Fruit fly (Drosophila melanogaster): ENCODE measurements around the gene CG9628.

CG9628 gene

DNA sequence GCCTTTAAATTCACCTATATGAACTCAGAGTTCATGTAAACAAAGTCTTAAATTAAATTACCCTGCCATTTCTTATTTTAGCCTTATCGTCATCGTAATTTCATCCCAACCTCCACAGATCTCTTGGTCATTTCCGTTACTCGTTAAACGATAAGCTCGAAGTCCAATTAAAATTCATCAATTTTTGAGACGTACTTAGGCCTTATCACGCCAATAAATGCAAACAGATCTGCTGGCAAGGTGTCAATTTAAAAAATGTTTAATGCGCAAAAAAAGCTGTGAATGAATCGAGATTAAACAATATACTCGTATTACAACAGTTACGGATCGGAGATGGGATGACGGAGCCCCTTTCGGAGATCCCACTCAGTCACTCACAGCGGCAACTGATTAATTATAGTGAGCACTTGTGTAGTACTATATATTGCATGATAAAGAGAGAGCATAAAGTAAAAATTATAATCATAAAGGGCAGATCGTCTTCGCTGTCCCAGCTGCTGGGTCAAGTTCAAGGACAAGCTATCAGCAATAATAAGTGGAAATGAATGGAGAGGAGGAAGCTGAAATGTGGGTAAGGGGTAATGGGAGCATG is 13.4 kb upstream of the CG9628 start:
- TF ChIP-seq Dll (optimal IDR thresholded peaks at IDR 0.05): no peak
- TF ChIP-seq CG8478 (optimal IDR thresholded peaks at IDR 0.05): no peak
- no peak for TF ChIP-seq psq (optimal IDR thresholded peaks at IDR 0.05)
- TF ChIP-seq usp (GFP tag; optimal IDR thresholded peaks at IDR 0.05): no peak
- TF ChIP-seq EcR (GFP tag; optimal IDR thresholded peaks at IDR 0.05): no peak
- TF ChIP-seq pan (optimal IDR thresholded peaks at IDR 0.05): no peak

DNA sequence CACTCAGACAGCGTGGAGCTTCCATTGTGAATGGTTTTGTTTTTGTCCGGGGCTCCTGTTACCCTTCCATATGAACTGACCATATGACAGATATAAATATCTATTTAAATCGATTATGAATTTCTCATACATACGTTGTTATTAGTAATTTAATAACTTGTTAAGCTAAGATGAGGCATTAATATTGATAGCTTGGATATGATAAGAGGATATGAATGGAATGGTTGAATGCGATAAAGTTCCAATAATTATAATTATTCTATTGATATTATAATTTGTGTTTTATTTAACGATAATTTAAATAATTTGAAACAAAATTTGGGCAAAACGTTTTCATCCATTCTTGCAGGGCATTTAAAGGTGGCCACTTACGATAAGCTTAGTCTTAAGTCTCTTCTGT is 12.1 kb upstream of the CG9628 start:
- TF ChIP-seq usp (GFP tag; optimal IDR thresholded peaks at IDR 0.05) (no peak), pan (optimal IDR thresholded peaks at IDR 0.05) (no peak), Dll (optimal IDR thresholded peaks at IDR 0.05) (no peak), EcR (GFP tag; optimal IDR thresholded peaks at IDR 0.05) (no peak), psq (optimal IDR thresholded peaks at IDR 0.05) (no peak), CG8478 (optimal IDR thresholded peaks at IDR 0.05) (no peak)

DNA sequence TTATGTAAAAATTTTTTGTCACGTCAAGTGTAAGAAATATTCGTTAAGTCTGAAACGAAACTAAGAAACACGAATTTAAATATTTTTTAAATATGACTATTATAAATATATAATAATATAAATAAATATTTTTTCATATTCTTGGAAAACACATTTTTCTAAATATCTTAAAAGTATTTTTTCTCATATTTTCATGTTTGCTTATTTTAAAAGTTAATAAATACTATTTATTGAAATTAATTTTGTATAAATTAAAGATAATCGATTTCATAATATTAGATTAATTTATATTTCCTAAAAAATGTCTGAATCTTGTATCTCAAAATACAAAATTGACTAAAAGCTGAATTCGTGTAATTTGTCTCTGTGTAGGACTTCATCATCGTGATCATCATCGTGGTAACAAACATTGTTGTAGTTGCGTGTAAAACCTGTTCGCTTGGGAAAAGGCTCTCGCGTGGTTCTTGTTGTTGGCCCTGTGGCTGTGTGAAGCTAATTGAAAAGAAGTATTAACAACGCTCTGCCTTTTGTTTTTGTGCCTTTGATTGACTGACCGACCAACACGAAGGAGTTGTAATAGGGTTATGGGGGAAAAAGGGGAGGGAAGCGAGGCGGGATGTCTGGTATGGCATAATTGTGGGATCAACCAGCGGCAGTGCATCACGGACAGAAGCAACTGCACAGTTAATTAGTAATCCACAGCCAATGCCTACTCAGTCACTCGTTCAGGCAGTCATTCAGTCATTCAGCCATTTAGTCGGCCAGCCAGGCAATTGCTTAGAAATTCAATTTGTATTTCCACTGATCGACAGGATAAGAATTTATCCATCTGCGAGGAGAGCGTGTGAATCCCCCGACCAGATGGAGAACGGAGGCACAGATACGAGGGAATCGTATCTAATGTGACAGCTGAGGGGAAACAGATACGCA is 10.9 kb upstream of the CG9628 start:
- TF ChIP-seq psq (optimal IDR thresholded peaks at IDR 0.05) (no peak), CG8478 (optimal IDR thresholded peaks at IDR 0.05) (no peak), EcR (GFP tag; optimal IDR thresholded peaks at IDR 0.05) (no peak), usp (GFP tag; optimal IDR thresholded peaks at IDR 0.05) (no peak), Dll (optimal IDR thresholded peaks at IDR 0.05) (no peak), pan (optimal IDR thresholded peaks at IDR 0.05) (no peak)

DNA sequence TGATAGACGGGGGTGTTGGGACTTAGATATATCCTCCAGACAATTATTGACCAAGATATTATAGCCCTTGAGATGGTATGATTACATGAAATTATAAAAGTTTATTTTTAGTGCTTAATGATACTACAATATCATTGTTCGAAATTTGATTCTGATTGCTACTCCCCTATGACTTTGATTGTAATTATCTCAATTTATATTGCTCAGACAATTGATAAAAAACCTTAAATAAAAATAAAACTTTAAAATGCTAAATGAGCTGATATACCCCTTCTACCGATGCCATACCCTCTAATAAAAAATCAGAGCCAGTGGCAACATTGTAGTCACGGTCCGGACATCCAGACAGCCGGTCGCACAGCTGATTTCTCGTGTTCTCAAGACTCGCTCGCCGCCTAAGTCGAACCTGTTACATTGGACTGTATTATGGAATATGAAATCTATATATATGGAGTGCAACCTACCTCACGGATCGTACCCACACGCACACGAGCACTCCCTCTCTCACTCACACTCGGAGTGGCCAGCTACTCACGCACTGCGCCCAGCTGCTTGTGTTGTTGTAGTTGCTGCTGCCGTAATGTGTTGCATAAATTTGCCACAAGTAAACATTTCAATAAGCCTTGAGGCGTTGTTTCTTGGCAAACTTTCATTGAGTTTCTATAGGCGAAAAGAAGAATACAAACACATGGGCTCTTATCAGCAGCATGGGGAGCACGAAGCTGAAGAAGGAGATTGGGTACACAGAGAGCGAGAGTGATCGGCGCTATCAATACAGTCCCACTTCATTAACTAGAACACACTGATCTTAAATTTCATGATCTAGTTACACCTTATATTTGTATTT is 9.4 kb upstream of the CG9628 start:
- TF ChIP-seq psq (optimal IDR thresholded peaks at IDR 0.05) (no peak), EcR (GFP tag; optimal IDR thresholded peaks at IDR 0.05) (no peak), Dll (optimal IDR thresholded peaks at IDR 0.05) (no peak), pan (optimal IDR thresholded peaks at IDR 0.05) (no peak), usp (GFP tag; optimal IDR thresholded peaks at IDR 0.05) (no peak), CG8478 (optimal IDR thresholded peaks at IDR 0.05) (no peak)

DNA sequence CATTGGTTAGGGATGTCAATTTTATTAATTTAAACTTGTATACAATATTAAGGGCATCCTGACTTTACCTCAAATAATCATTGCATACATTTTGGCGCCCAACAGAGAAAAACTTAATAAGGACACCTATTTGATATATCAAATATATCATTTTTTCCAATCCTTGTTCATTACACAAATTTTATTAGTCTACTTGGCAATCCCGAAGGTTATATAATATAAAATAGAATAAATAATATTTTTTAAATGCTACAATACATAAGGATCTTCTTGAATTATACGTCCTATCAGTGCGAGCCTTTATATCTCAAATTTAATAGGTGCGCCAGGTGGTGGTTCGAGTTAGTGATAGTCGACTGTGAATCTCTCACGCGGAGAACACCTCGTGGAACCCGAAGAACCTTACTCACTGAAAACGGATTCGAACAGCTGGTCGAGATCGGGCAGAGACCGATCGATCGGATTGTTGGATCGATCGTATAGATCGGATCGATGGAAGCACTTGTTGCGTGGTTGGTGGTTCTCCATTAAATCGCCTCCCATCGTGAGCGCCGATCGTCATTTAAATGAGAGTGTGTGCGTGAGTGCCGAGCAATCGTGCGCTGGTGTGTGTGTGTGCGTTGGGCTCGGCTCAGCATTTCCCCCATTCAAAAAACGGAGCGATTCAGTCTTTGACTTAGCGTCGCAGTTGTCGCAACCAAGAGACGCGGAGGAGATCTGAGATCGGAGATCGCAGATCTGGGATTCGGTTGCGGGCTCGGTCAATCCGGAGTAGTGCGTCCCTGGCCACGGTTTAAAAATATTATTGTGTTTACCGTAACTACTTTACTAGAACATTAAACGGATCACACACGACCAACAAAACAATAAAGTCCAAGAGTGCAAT is 8.6 kb upstream of the CG9628 start, which contains the start of gene shd:
Gene shd (plus strand): TSS at position 667 of the 886 bp plus-strand sequence.
- no peak for TF ChIP-seq usp (GFP tag; optimal IDR thresholded peaks at IDR 0.05)
- TF ChIP-seq CG8478 (optimal IDR thresholded peaks at IDR 0.05): no peak
- TF ChIP-seq pan (optimal IDR thresholded peaks at IDR 0.05): no peak
- TF ChIP-seq psq (optimal IDR thresholded peaks at IDR 0.05): no peak
- no peak for TF ChIP-seq Dll (optimal IDR thresholded peaks at IDR 0.05)
- TF ChIP-seq EcR (GFP tag; optimal IDR thresholded peaks at IDR 0.05): no peak

DNA sequence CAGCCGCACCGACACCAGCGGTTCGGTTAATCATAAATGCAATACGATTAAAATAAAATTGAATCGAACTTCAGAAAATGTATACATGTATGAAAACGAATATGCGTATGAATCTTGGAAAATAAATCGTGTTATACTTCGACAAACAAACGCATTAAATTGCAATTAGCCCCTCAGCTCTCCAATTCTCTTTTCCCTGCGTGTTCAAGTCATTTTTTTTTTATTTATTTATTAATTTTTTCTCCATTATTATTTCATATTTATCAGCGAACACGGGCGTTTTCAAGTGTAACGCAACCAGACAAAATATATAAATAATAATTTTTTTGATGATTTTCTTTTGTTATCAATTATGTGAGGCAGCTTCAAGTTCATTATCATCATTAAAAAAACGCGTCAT is 7.4 kb upstream of the CG9628 start:
- TF ChIP-seq psq (optimal IDR thresholded peaks at IDR 0.05): no peak
- no peak for TF ChIP-seq Dll (optimal IDR thresholded peaks at IDR 0.05)
- no peak for TF ChIP-seq CG8478 (optimal IDR thresholded peaks at IDR 0.05)
- TF ChIP-seq EcR (GFP tag; optimal IDR thresholded peaks at IDR 0.05): no peak
- TF ChIP-seq pan (optimal IDR thresholded peaks at IDR 0.05): no peak
- TF ChIP-seq usp (GFP tag; optimal IDR thresholded peaks at IDR 0.05): no peak

DNA sequence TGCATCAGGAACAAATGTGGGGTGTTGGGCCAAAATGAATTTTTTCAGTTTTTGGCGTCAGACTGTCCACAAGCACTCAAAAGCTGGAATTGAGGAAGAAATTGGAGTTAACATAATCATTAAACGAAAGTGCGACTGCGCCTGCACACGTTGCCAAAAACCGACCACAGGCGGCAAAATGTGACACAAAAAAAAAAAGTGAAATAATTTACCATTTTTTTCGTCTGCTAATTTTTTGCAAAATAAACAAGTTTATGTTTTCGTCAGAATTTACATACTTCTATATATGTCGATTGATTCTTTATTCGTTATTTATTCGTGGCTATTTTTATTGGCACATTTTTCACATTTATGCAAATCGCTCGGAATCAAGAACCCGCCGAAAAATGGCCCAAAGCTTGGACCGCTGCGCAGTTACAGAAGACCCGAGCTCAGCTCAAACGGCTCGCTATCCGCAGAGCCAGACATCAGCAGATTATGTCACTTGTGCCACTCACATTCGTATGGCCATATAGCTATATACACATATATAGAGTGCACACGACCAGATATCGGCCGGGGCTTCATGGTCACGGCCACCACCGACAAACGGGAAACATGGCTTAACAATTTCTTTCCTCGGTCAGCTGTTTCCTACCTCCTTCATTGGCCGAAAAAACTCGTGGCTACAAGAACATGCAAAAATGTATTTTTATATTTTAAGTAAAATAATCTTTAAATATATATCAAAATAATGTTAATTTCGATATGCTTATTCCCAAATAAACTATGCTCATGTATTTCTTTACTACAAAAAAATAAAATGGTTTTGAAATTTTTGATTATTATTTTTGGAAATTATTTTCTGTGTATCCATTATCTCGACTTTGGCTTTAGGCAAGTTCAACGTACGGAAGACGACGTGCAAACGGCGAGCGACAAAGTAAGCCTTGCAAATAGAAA is 6.2 kb upstream of the CG9628 start:
- TF ChIP-seq psq (optimal IDR thresholded peaks at IDR 0.05) (no peak), EcR (GFP tag; optimal IDR thresholded peaks at IDR 0.05) (no peak), pan (optimal IDR thresholded peaks at IDR 0.05) (no peak), Dll (optimal IDR thresholded peaks at IDR 0.05) (no peak)

DNA sequence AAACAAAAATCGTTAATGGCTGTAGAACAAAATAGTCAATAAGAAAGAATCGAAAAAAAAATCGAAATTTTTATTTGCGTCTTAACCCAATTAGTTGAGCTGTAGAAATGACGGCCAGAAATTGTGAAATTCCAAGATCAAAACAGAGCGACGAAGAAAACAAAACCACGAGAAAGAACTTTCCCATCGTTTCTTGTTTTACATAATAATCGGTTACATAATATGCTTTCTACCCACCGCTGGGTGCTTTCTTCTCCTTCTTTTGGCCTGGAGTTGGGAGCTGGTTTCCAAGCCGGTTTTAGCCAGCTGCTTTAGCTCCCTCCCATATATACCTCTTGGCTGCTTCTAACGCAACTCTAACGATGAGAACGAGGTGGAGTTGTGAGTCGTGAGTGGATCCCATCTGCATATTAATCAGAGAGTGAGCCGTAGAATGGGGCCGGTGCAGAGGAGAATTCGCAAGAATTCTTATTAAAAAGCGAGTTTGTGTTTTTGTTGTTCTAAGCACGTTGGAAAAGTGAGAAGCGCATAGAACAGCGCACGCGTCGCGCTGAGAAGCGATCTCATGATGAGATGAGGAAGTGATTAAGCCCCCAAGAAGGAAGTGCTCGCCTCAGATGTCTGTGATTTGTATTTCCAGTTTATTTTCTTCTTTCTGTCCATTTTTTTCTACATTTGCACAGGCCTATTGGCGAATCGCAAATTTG is 4.9 kb upstream of the CG9628 start:
- TF ChIP-seq EcR (GFP tag; optimal IDR thresholded peaks at IDR 0.05): no peak
- no peak for TF ChIP-seq CG8478 (optimal IDR thresholded peaks at IDR 0.05)
- TF ChIP-seq usp (GFP tag; optimal IDR thresholded peaks at IDR 0.05): no peak
- no peak for TF ChIP-seq Dll (optimal IDR thresholded peaks at IDR 0.05)
- no peak for TF ChIP-seq pan (optimal IDR thresholded peaks at IDR 0.05)
- TF ChIP-seq psq (optimal IDR thresholded peaks at IDR 0.05): no peak

DNA sequence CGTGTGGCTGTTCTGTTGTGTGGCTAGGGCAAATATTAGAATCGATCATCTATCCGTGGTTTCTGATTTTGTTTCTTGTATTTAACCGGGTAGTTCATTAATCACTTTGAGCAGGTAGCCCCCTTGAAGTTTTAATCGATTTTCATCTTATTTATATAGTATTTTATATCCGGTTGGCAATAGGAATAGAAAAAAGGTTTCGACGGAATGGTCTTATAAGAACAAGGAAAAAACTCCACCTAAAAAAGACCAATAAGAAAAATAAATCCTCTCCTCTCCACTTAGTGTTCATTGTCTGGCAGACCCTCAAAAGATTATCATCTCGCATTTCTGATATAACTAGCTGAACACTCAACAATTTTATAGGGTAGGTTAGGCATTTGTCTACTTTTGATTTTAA is 4.2 kb upstream of the CG9628 start:
- no peak for TF ChIP-seq usp (GFP tag; optimal IDR thresholded peaks at IDR 0.05)
- no peak for TF ChIP-seq psq (optimal IDR thresholded peaks at IDR 0.05)
- no peak for TF ChIP-seq Dll (optimal IDR thresholded peaks at IDR 0.05)
- no peak for TF ChIP-seq EcR (GFP tag; optimal IDR thresholded peaks at IDR 0.05)
- TF ChIP-seq pan (optimal IDR thresholded peaks at IDR 0.05): no peak
- TF ChIP-seq CG8478 (optimal IDR thresholded peaks at IDR 0.05): no peak
